Worm (Caenorhabditis elegans) whole organism, L2 larva: Measurements from ENCODE around the gene aqp-11.

Source experiments
- F13H6.1 ChIP-seq: sonication (generic microtip); optimal IDR thresholded peaks from 2 replicates; lab custom pipeline; 2016; ENCODE audit warnings: missing genetic modification characterization, missing compliant biosample characterization
- R02D3.7 ChIP-seq: fragments of 150-350 bp; optimal IDR thresholded peaks from 2 replicates; lab custom pipeline; 2014; ENCODE audit warnings: missing biosample characterization, missing genetic modification characterization
- Y55F3AM.14 ChIP-seq: fragments of 200-800 bp; sonication (Bioruptor generic); optimal IDR thresholded peaks from 2 replicates; lab custom pipeline; 2018; ENCODE audit warnings: mild to moderate bottlenecking, missing genetic modification characterization, missing compliant biosample characterization
- ZK546.5 ChIP-seq: sonication (generic microtip); optimal IDR thresholded peaks from 2 replicates; lab custom pipeline; 2017; ENCODE audit warnings: missing biosample characterization, missing genetic modification characterization
- blmp-1 ChIP-seq: sonication (generic microtip); optimal IDR thresholded peaks from 2 replicates; lab custom pipeline; 2017; ENCODE audit warnings: missing genetic modification characterization, mild to moderate bottlenecking, missing compliant biosample characterization, antibody characterized with exemption, moderate library complexity; ENCODE audit not compliant: insufficient read depth
- ceh-16 ChIP-seq: fragments of 150-350 bp; optimal IDR thresholded peaks from 2 replicates; lab custom pipeline; 2014; ENCODE audit warnings: missing biosample characterization, missing genetic modification characterization
- crh-2 ChIP-seq: sonication (generic microtip); optimal IDR thresholded peaks from 2 replicates; lab custom pipeline; 2017; ENCODE audit warnings: missing biosample characterization, missing genetic modification characterization
- dmd-4 ChIP-seq: sonication (generic microtip); optimal IDR thresholded peaks from 2 replicates; lab custom pipeline; 2017; ENCODE audit warnings: missing biosample characterization, missing genetic modification characterization
- elt-1 ChIP-seq: fragments of 150-350 bp; optimal IDR thresholded peaks from 2 replicates; lab custom pipeline; 2014; ENCODE audit warnings: missing biosample characterization, missing genetic modification characterization
- elt-3 ChIP-seq: sonication (generic microtip); optimal IDR thresholded peaks from 2 replicates; lab custom pipeline; 2017; ENCODE audit warnings: missing biosample characterization, missing genetic modification characterization
- fos-1 ChIP-seq: fragments of 150-350 bp; optimal IDR thresholded peaks from 2 replicates; lab custom pipeline; 2014; ENCODE audit warnings: missing biosample characterization, missing genetic modification characterization
- lin-11 ChIP-seq: fragments of 150-350 bp; sonication (generic microtip); optimal IDR thresholded peaks from 2 replicates; lab custom pipeline; 2014; ENCODE audit warnings: missing biosample characterization, missing genetic modification characterization, inconsistent platforms, mixed read lengths
- lin-13 ChIP-seq: fragments of 150-350 bp; optimal IDR thresholded peaks from 2 replicates; lab custom pipeline; 2014; ENCODE audit warnings: missing biosample characterization, missing genetic modification reagents, missing genetic modification characterization
- lsy-2 ChIP-seq, 2 experiments: fragments of 150-350 bp in 1 of 2; sonication (generic microtip) in 1 of 2; optimal IDR thresholded peaks; 2 replicates each; lab custom pipeline; 2014 to 2017; ENCODE audit warnings: missing biosample characterization in 2 of 2, missing genetic modification characterization in 2 of 2
- mab-5 ChIP-seq: fragments of 150-350 bp; optimal IDR thresholded peaks from 2 replicates; lab custom pipeline; 2014; ENCODE audit warnings: missing biosample characterization, missing genetic modification characterization
- mbf-1 ChIP-seq: sonication (generic microtip); optimal IDR thresholded peaks from 2 replicates; lab custom pipeline; 2017; ENCODE audit warnings: missing biosample characterization, missing genetic modification characterization
- nhr-10 ChIP-seq: sonication (generic microtip); optimal IDR thresholded peaks from 2 replicates; lab custom pipeline; 2017; ENCODE audit warnings: missing biosample characterization, missing genetic modification characterization
- nhr-11 ChIP-seq: fragments of 150-350 bp; optimal IDR thresholded peaks from 2 replicates; lab custom pipeline; 2014; ENCODE audit warnings: missing biosample characterization, missing genetic modification characterization
- nhr-12 ChIP-seq: fragments of 150-350 bp; optimal IDR thresholded peaks from 2 replicates; lab custom pipeline; 2014; ENCODE audit warnings: missing biosample characterization, missing genetic modification characterization
- nhr-129 ChIP-seq: fragments of 150-350 bp; optimal IDR thresholded peaks from 2 replicates; lab custom pipeline; 2014; ENCODE audit warnings: missing biosample characterization, missing genetic modification characterization
- nhr-21 ChIP-seq: fragments of 150-350 bp; optimal IDR thresholded peaks from 2 replicates; lab custom pipeline; 2014; ENCODE audit warnings: missing biosample characterization, missing genetic modification characterization
- nhr-23 ChIP-seq: fragments of 150-350 bp; optimal IDR thresholded peaks from 2 replicates; lab custom pipeline; 2014; ENCODE audit warnings: missing biosample characterization, missing genetic modification reagents, missing genetic modification characterization
- nhr-25 ChIP-seq: fragments of 150-350 bp; sonication (generic microtip); optimal IDR thresholded peaks from 3 replicates; lab custom pipeline; 2014; ENCODE audit warnings: missing biosample characterization, missing genetic modification characterization
- nhr-6 ChIP-seq: fragments of 150-350 bp; optimal IDR thresholded peaks from 2 replicates; lab custom pipeline; 2014; ENCODE audit warnings: missing biosample characterization, missing genetic modification characterization
- nhr-77 ChIP-seq: fragments of 150-350 bp; optimal IDR thresholded peaks from 2 replicates; lab custom pipeline; 2014; ENCODE audit warnings: missing biosample characterization, missing genetic modification characterization
- peb-1 ChIP-seq: fragments of 150-350 bp; optimal IDR thresholded peaks from 2 replicates; lab custom pipeline; 2014; ENCODE audit warnings: missing biosample characterization, missing genetic modification characterization
- sem-4 ChIP-seq: fragments of 150-350 bp; optimal IDR thresholded peaks from 2 replicates; lab custom pipeline; 2014; ENCODE audit warnings: missing biosample characterization, missing genetic modification reagents, missing genetic modification characterization
- skn-1 ChIP-seq: sonication (generic microtip); optimal IDR thresholded peaks from 2 replicates; lab custom pipeline; 2017; ENCODE audit warnings: missing biosample characterization, missing genetic modification characterization
- sma-9 ChIP-seq, 2 experiments: fragments of 150-350 bp in 1 of 2; sonication (generic microtip) in 1 of 2; optimal IDR thresholded peaks; 2 replicates each; lab custom pipeline; 2014 to 2016; ENCODE audit warnings: missing genetic modification characterization in 2 of 2, mild to moderate bottlenecking in 1 of 2, missing biosample characterization in 1 of 2, missing compliant biosample characterization in 1 of 2, missing genetic modification reagents in 1 of 2, moderate library complexity in 1 of 2
- snpc-4 ChIP-seq: fragments of 150-350 bp; optimal IDR thresholded peaks from 2 replicates; lab custom pipeline; 2014; ENCODE audit warnings: missing biosample characterization, missing genetic modification characterization
- unc-55 ChIP-seq: fragments of 150-350 bp; sonication (generic microtip); optimal IDR thresholded peaks from 3 replicates; lab custom pipeline; 2014; ENCODE audit warnings: missing biosample characterization, missing genetic modification reagents, missing genetic modification characterization
- unc-62 ChIP-seq: fragments of 150-350 bp; optimal IDR thresholded peaks from 2 replicates; lab custom pipeline; 2014; ENCODE audit warnings: missing biosample characterization, missing genetic modification reagents, missing genetic modification characterization
- zag-1 ChIP-seq: fragments of 150-350 bp; optimal IDR thresholded peaks from 2 replicates; lab custom pipeline; 2014; ENCODE audit warnings: missing biosample characterization, missing genetic modification characterization
- ztf-1 ChIP-seq: fragments of 200-800 bp; sonication (Bioruptor generic); conservative IDR thresholded peaks from 2 replicates; pipeline ENCODE4 v1.3.6; 2022; ENCODE audit warnings: missing genetic modification characterization, missing compliant biosample characterization
- ztf-11 ChIP-seq: sonication (generic microtip); optimal IDR thresholded peaks from 2 replicates; lab custom pipeline; 2017; ENCODE audit warnings: missing biosample characterization, missing genetic modification characterization
- ztf-4 ChIP-seq: fragments of 150-350 bp; optimal IDR thresholded peaks from 2 replicates; lab custom pipeline; 2014; ENCODE audit warnings: missing biosample characterization, missing genetic modification characterization

aqp-11 gene

DNA sequence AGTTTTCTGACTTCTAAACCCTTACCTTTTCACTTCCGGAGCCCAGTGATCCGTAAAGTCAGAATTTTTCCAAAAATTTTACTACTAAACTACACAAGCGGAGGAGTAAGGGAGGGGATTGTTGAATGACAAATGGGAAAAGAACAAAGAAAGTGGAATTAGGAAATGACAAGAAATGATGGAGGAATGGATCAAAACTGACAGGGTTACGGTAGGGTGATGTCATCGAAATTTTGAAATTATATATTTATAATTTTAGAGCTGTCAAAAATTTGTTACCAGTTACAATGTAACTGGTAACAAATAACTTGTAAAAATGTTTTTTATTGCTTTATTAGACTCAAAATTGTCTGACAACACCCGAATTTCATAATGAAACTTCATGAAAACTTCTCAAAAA, 6.7 kb upstream of the aqp-11 start:
- TF ChIP-seq unc-55 (GFP tag; lab: Kevin White, UChicago) (peak; percentile 52), peb-1 (tag; lab: Kevin White, UChicago) (no peak), nhr-77 (no peak), crh-2 (tag; lab: Kevin White, UChicago) (no peak), F13H6.1 (tag; lab: Kevin White, UChicago) (no peak), lsy-2 (tag; optimal IDR thresholded peaks at IDR 0.05; lab: Kevin White, UChicago) (peak in 1 of 2 experiments; percentile 46), Y55F3AM.14 (GFP tag; lab: Kevin White, UChicago) (no peak), mab-5 (tag; lab: Kevin White, UChicago) (peak; percentile 65), ZK546.5 (no peak), elt-1 (tag; lab: Kevin White, UChicago) (no peak), lin-11 (tag; lab: Kevin White, UChicago) (no peak)

DNA sequence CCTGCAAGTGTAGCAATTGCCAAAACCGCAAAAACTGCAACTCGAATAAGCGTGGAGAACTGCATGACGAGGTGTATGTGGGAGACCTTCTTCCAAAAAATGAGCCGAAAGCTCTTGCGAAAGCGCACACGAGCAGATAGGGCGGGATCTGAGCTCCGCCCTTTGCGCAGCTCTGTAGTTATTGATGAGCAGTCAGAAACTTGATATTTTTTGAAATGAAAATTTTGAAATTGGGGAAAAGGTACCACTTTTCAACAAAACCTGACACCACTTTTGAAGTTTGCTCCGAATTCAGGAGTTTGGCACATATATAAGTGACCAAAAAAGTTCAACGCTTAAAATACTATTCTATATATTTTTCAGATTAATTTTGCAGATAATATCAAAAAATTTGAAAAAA, 5.3 kb upstream of the aqp-11 start, which contains the start of gene flp-15:
flp-15 (minus strand) TSS at position 101 of the 400 bp plus-strand sequence.
- TF ChIP-seq nhr-23 (no peak), snpc-4 (tag; lab: Kevin White, UChicago) (no peak), nhr-6 (tag; lab: Kevin White, UChicago) (no peak), lin-13 (GFP tag; lab: Kevin White, UChicago) (no peak), nhr-129 (tag; lab: Kevin White, UChicago) (no peak), ztf-4 (tag; lab: Kevin White, UChicago) (no peak)

DNA sequence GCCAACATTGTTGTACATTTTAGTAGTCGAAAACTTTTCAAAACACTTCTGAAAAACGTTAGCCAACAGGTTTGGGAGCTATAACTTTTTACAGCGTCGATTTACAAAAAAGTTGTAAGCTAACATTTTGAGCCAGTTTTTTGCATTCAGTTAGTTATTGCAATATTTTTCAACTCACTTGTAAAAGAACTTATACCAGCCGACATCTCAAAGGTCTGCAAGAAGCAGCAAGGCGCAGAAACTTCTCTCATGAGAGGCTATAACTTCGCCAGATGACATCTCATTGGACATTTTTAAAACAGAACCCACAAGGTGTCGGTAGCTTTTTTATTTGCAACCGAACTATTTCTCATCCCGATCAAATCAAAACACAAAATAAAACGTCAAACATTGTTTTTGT, 3.6 kb upstream of the aqp-11 start:
- TF ChIP-seq ztf-1 (GFP tag; lab: Robert Waterston, UW) (no peak), unc-62 (GFP tag; lab: Kevin White, UChicago) (no peak), lin-13 (GFP tag; lab: Kevin White, UChicago) (no peak), ztf-11 (tag; lab: Kevin White, UChicago) (no peak)

DNA sequence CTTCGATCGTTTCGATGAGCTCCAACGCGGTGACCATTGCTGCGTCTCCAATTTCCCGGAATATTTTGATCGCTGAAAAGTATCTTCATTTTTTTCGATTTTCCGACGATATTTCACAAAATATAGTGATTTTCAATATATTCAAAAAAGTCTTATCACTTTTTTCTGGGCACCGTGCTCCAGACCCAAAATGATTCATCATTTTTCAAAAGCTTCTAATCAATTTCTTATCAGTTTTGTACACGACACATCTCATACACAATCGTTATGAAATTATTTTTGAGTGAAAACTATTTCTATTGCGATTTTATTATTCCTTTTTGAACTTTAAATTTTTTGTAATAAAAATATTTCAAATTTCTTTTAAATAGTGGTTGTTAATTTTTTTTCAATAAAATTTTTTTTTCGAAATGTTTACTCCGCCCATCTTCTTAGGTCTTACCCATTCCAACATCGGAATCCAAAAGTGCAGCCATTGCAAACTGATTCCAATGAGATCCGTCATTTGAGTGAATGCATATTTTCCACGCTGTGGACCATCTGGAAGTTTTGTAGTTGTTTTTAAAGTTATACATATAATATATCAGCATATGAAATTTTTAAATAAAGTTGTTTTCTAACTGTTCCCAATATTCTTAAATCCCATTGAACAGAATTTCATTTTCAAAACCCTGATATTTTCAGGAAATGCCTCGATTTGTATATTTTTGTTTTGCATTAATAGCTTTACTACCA, 5.8 kb downstream of the aqp-11 start, which contains the start of gene sid-2:
sid-2 (plus strand) TSS at position 685 of the 735 bp plus-strand sequence.
- TF ChIP-seq fos-1 (tag; lab: Kevin White, UChicago) (peak; percentile 96), skn-1 (tag; lab: Kevin White, UChicago) (peak; percentile 9), crh-2 (tag; lab: Kevin White, UChicago) (peak; percentile 42), dmd-4 (tag; lab: Kevin White, UChicago) (no peak)

DNA sequence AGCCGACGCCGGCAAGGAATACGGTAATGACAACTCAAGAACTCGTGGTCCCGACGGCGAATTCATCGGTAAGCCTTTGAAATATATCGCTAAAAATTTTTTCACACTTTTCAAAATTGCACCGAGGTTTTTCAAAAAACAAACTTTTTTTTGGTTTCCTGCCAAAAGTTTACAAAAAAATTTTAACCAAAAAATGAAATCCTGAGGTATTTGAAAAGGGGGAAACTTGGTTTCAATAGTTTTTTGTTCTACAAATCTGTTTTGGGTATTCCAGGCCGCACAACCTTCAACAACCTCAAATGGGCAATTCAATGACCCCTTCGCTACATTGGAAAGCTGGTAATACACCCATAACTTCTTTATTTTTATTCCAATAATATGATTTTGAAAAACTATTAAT, 8.9 kb downstream of the aqp-11 start:
- TF ChIP-seq sma-9 (GFP tag; optimal IDR thresholded peaks at IDR 0.05; lab: Kevin White, UChicago) (no peak), sma-9 (tag; optimal IDR thresholded peaks at IDR 0.05; lab: Kevin White, UChicago) (no peak), unc-62 (GFP tag; lab: Kevin White, UChicago) (no peak), mbf-1 (tag; lab: Kevin White, UChicago) (no peak), nhr-6 (tag; lab: Kevin White, UChicago) (no peak), elt-3 (tag; lab: Kevin White, UChicago) (no peak), ceh-16 (no peak), sem-4 (tag; lab: Kevin White, UChicago) (no peak), ZK546.5 (no peak), nhr-23 (no peak)

DNA sequence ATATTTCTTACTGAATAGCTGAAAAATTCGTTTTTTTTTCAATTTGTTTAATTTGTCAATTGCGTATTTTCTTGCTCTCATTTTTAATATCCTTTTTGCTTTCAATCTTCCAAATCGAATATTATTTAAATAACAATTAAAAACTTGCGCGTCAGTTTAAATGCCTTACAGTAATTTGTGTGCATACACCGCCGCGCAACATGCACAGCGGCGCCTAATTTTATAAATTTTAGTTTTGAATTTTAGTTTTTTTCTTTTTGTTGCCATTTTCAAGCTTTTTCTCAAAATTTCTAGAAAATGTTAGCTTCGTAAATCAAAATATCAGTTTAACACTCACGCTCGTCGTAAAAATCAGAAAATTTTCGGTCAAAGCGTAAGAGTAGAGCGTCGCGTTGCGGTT, 10.2 kb downstream of the aqp-11 start:
- TF ChIP-seq nhr-10 (no peak), sem-4 (tag; lab: Kevin White, UChicago) (no peak), sma-9 (GFP tag; optimal IDR thresholded peaks at IDR 0.05; lab: Kevin White, UChicago) (no peak), sma-9 (tag; optimal IDR thresholded peaks at IDR 0.05; lab: Kevin White, UChicago) (no peak), nhr-12 (no peak), blmp-1 (tag; lab: Kevin White, UChicago) (no peak), nhr-11 (tag; lab: Kevin White, UChicago) (no peak), nhr-21 (tag; lab: Kevin White, UChicago) (no peak), elt-1 (tag; lab: Kevin White, UChicago) (no peak), zag-1 (tag; lab: Kevin White, UChicago) (no peak), nhr-129 (tag; lab: Kevin White, UChicago) (no peak), nhr-77 (no peak), nhr-25 (no peak), R02D3.7 (tag; lab: Kevin White, UChicago) (no peak), mab-5 (tag; lab: Kevin White, UChicago) (no peak), ztf-4 (tag; lab: Kevin White, UChicago) (no peak)
- TF ChIP-seq, all 48 proteins: peak for 0
